Fruit fly (Drosophila melanogaster): Measurements from ENCODE around the gene CG15406.

CG15406 gene

dm6 chr2L:3354642-3355380 is 45.8 kb downstream of the CG15406 start, which contains the start of gene E23 (continued):
- TF ChIP-seq lz (GFP tag; optimal IDR thresholded peaks at IDR 0.05) (peak; percentile 98), CG10669 (GFP tag; optimal IDR thresholded peaks at IDR 0.05) (peak; percentile 97), Sox14 (GFP tag; optimal IDR thresholded peaks at IDR 0.05) (peak; percentile 98), spab (GFP tag; optimal IDR thresholded peaks at IDR 0.05) (peak; percentile 97), CG6792 (GFP tag; optimal IDR thresholded peaks at IDR 0.05) (peak; percentile 98), vri (GFP tag; optimal IDR thresholded peaks at IDR 0.05) (peak; percentile 93), Sox15 (GFP tag; optimal IDR thresholded peaks at IDR 0.05) (peak; percentile 96), CG6854 (GFP tag; optimal IDR thresholded peaks at IDR 0.05) (peak; percentile 97), CG31627 (GFP tag; optimal IDR thresholded peaks at IDR 0.05) (peak; percentile 97), CG8319 (GFP tag; optimal IDR thresholded peaks at IDR 0.05) (peak; percentile 96), eg (GFP tag; IDR thresholded peaks at IDR 0.05) (peak; percentile 98), Smox (GFP tag; optimal IDR thresholded peaks at IDR 0.05) (peak; percentile 98), fd85E (GFP tag; optimal IDR thresholded peaks at IDR 0.05) (peak; percentile 92), CG6808 (GFP tag; optimal IDR thresholded peaks at IDR 0.05) (peak; percentile 95), CG11902 (GFP tag; optimal IDR thresholded peaks at IDR 0.05) (peak; percentile 92), topi (GFP tag; optimal IDR thresholded peaks at IDR 0.05) (peak; percentile 98), CG11762 (GFP tag; optimal IDR thresholded peaks at IDR 0.05; ENCODE audit: insufficient read depth) (peak; percentile 97), CG9139 (GFP tag; optimal IDR thresholded peaks at IDR 0.05) (peak; percentile 94), Ets96B (tag; optimal IDR thresholded peaks at IDR 0.05) (peak; percentile 99), Lpt (GFP tag; optimal IDR thresholded peaks at IDR 0.05) (peak; percentile 98), pdm3 (GFP tag; optimal IDR thresholded peaks at IDR 0.05) (peak; percentile 98), CG16779 (tag; optimal IDR thresholded peaks at IDR 0.05) (peak; percentile 97), CG1621 (tag; optimal IDR thresholded peaks at IDR 0.05) (peak; percentile 94), CG3032 (tag; optimal IDR thresholded peaks at IDR 0.05) (peak; percentile 98), acj6 (GFP tag; optimal IDR thresholded peaks at IDR 0.05) (peak; percentile 99), CG11294 (GFP tag; IDR thresholded peaks at IDR 0.05) (peak; percentile 95), CG32006 (GFP tag; optimal IDR thresholded peaks at IDR 0.05) (peak; percentile 100), CG4318 (GFP tag; optimal IDR thresholded peaks at IDR 0.05) (peak; percentile 99), salr (GFP tag; optimal IDR thresholded peaks at IDR 0.05) (peak; percentile 93 to 99), esn (GFP tag; optimal IDR thresholded peaks at IDR 0.05) (peak; percentile 99), fd59A (GFP tag; optimal IDR thresholded peaks at IDR 0.05) (peak; percentile 98), CG3919 (GFP tag; optimal IDR thresholded peaks at IDR 0.05) (peak; percentile 98), dac (GFP tag; optimal IDR thresholded peaks at IDR 0.05) (peak; percentile 99)

- no peak for TF ChIP-seq fd85E (GFP tag; optimal IDR thresholded peaks at IDR 0.05)
- TF ChIP-seq salr (GFP tag; optimal IDR thresholded peaks at IDR 0.05) = no peak
- TF ChIP-seq fkh (GFP tag; optimal IDR thresholded peaks at IDR 0.05) = no peak
Measured at dm6 chr2L:3355791-3356190, 46.8 kb downstream of the CG15406 start.

- TF ChIP-seq Sox14 (GFP tag; optimal IDR thresholded peaks at IDR 0.05) (peak; percentile 30), CG1621 (tag; optimal IDR thresholded peaks at IDR 0.05) (peak; percentile 81), net (GFP tag; optimal IDR thresholded peaks at IDR 0.05) (peak; percentile 73), lz (GFP tag; optimal IDR thresholded peaks at IDR 0.05) (peak; percentile 7), CG8119 (GFP tag; IDR thresholded peaks at IDR 0.05) (peak; percentile 56; the same call in 1 of the 3 replicates), achi (GFP tag; optimal IDR thresholded peaks at IDR 0.05) (peak; percentile 53), fd85E (GFP tag; optimal IDR thresholded peaks at IDR 0.05) (no peak), Lpt (GFP tag; optimal IDR thresholded peaks at IDR 0.05) (peak; percentile 61), CG15336 (GFP tag; IDR thresholded peaks at IDR 0.05) (peak; percentile 63), Eip75B (GFP tag; optimal IDR thresholded peaks at IDR 0.05) (peak; percentile 61), CG11294 (GFP tag; IDR thresholded peaks at IDR 0.05) (no peak), CG6792 (GFP tag; optimal IDR thresholded peaks at IDR 0.05) (peak; percentile 31), CG6808 (GFP tag; optimal IDR thresholded peaks at IDR 0.05) (peak; percentile 91), CG3032 (tag; optimal IDR thresholded peaks at IDR 0.05) (peak; percentile 78), dac (GFP tag; optimal IDR thresholded peaks at IDR 0.05) (peak; percentile 31), fd59A (GFP tag; optimal IDR thresholded peaks at IDR 0.05) (peak; percentile 47), Hr38 (GFP tag; optimal IDR thresholded peaks at IDR 0.05) (no peak), Ets96B (tag; optimal IDR thresholded peaks at IDR 0.05) (peak; percentile 90), Gug (GFP tag; IDR thresholded peaks at IDR 0.05) (no peak), Hr39 (GFP tag; optimal IDR thresholded peaks at IDR 0.05) (no peak), CG7368 (GFP tag; optimal IDR thresholded peaks at IDR 0.05) (no peak), cyc (GFP tag; optimal IDR thresholded peaks at IDR 0.05) (no peak), CG11762 (GFP tag; optimal IDR thresholded peaks at IDR 0.05; ENCODE audit: insufficient read depth) (peak; percentile 58), vri (GFP tag; optimal IDR thresholded peaks at IDR 0.05) (no peak), Hr4 (GFP tag; optimal IDR thresholded peaks at IDR 0.05) (peak; percentile 53)
Measured at dm6 chr2L:3356193-3356645, 47.2 kb downstream of the CG15406 start.

Data from whole organism, prepupa.